Worm (Caenorhabditis elegans) whole organism, L1 larva: ENCODE data around the gene C50C3.1.

Experiments
- C04F5.9 ChIP-seq: sonication (generic microtip); optimal IDR thresholded peaks from 2 replicates; lab custom pipeline; 2016; ENCODE audit warnings: missing genetic modification characterization, missing compliant biosample characterization
- C16A3.4 ChIP-seq: fragments of 150-350 bp; optimal IDR thresholded peaks from 2 replicates; lab custom pipeline; 2014; ENCODE audit warnings: missing biosample characterization, missing genetic modification characterization
- Y116A8C.19 ChIP-seq: sonication (generic microtip); optimal IDR thresholded peaks from 2 replicates; lab custom pipeline; 2016; ENCODE audit warnings: missing compliant biosample characterization, missing genetic modification characterization, borderline replicate concordance
- aha-1 ChIP-seq: fragments of 150-350 bp; optimal IDR thresholded peaks from 2 replicates; lab custom pipeline; 2014; ENCODE audit warnings: missing biosample characterization, missing genetic modification characterization
- blmp-1 ChIP-seq: fragments of 150-350 bp; optimal IDR thresholded peaks from 2 replicates; lab custom pipeline; 2014; ENCODE audit warnings: missing biosample characterization, missing genetic modification characterization
- ceh-63 ChIP-seq: fragments of 200-800 bp; sonication (Bioruptor generic); optimal IDR thresholded peaks from 2 replicates; lab custom pipeline; 2018; ENCODE audit warnings: mild to moderate bottlenecking, missing genetic modification characterization, missing compliant biosample characterization
- ceh-90 ChIP-seq: sonication (generic microtip); optimal IDR thresholded peaks from 2 replicates; lab custom pipeline; 2016; ENCODE audit warnings: missing genetic modification characterization, missing compliant biosample characterization
- ces-1 ChIP-seq: fragments of 150-350 bp; optimal IDR thresholded peaks from 2 replicates; lab custom pipeline; 2014; ENCODE audit warnings: missing biosample characterization, missing genetic modification reagents, missing genetic modification characterization
- dsc-1 ChIP-seq: sonication (generic microtip); optimal IDR thresholded peaks from 2 replicates; lab custom pipeline; 2016; ENCODE audit warnings: mild to moderate bottlenecking, missing genetic modification characterization, missing compliant biosample characterization
- efl-3 ChIP-seq: fragments of 200-800 bp; sonication (Bioruptor generic); optimal IDR thresholded peaks from 2 replicates; lab custom pipeline; 2018; ENCODE audit warnings: mild to moderate bottlenecking, missing genetic modification characterization, missing compliant biosample characterization
- egl-13 ChIP-seq: sonication (generic microtip); optimal IDR thresholded peaks from 2 replicates; lab custom pipeline; 2016; ENCODE audit warnings: missing genotype, missing genetic modification reagents, missing genetic modification characterization, missing compliant biosample characterization
- elt-2 ChIP-seq: sonication (generic microtip); optimal IDR thresholded peaks from 2 replicates; lab custom pipeline; 2016; ENCODE audit warnings: missing genetic modification characterization, mild to moderate bottlenecking, inconsistent platforms, missing compliant biosample characterization, missing genetic modification reagents
- elt-3 ChIP-seq, 6 experiments: fragments of 150-350 bp in 1 of 6; sonication (generic microtip); optimal IDR thresholded peaks; 2 replicates each; lab custom pipeline; 2017 to 2018; ENCODE audit warnings: missing biosample characterization in 6 of 6, missing genetic modification characterization in 6 of 6, inconsistent platforms in 1 of 6
- ets-5 ChIP-seq: fragments of 200-800 bp; sonication (Bioruptor generic); IDR thresholded peaks from 2 replicates; pipeline ENCODE4 v1.3.6; 2022; ENCODE audit warnings: missing genetic modification characterization, missing compliant biosample characterization
- fkh-8 ChIP-seq: sonication (generic microtip); optimal IDR thresholded peaks from 2 replicates; lab custom pipeline; 2016; ENCODE audit warnings: mild to moderate bottlenecking, missing genetic modification characterization, missing compliant biosample characterization
- fos-1 ChIP-seq: fragments of 150-350 bp; optimal IDR thresholded peaks from 2 replicates; lab custom pipeline; 2014; ENCODE audit warnings: missing biosample characterization, missing genetic modification characterization
- hlh-4 ChIP-seq: sonication (generic microtip); optimal IDR thresholded peaks from 2 replicates; lab custom pipeline; 2016; ENCODE audit warnings: mild to moderate bottlenecking, missing genetic modification characterization, missing compliant biosample characterization
- hpl-2 ChIP-seq: fragments of 150-350 bp; optimal IDR thresholded peaks from 2 replicates; lab custom pipeline; 2014; ENCODE audit warnings: missing biosample characterization, missing genetic modification reagents, missing genetic modification characterization
- isw-1 ChIP-seq: fragments of 200-800 bp; sonication (Bioruptor generic); IDR thresholded peaks from 2 replicates; pipeline ENCODE4 v1.3.6; 2022; ENCODE audit warnings: missing genetic modification characterization, missing compliant biosample characterization
- jun-1 ChIP-seq: fragments of 150-350 bp; optimal IDR thresholded peaks from 2 replicates; lab custom pipeline; 2014; ENCODE audit warnings: missing biosample characterization, missing genetic modification reagents, missing genetic modification characterization
- lin-13 ChIP-seq: fragments of 150-350 bp; optimal IDR thresholded peaks from 2 replicates; lab custom pipeline; 2014; ENCODE audit warnings: missing biosample characterization, missing genetic modification reagents, missing genetic modification characterization
- lin-14 ChIP-seq: fragments of 200-800 bp; sonication (Bioruptor generic); optimal IDR thresholded peaks from 2 replicates; lab custom pipeline; 2018; ENCODE audit warnings: mild to moderate bottlenecking, missing genetic modification characterization, moderate library complexity, missing compliant biosample characterization
- lin-35 ChIP-seq, 2 experiments: fragments of 150-350 bp; optimal IDR thresholded peaks; 2 replicates each; lab custom pipeline; 2014; ENCODE audit warnings: missing biosample characterization in 2 of 2, missing genetic modification characterization in 2 of 2, missing genetic modification reagents in 2 of 2
- lin-39 ChIP-seq: fragments of 150-350 bp; optimal IDR thresholded peaks from 2 replicates; lab custom pipeline; 2014; ENCODE audit warnings: missing biosample characterization, missing genetic modification reagents, missing genetic modification characterization
- mdl-1 ChIP-seq, 2 experiments: fragments of 150-350 bp; optimal IDR thresholded peaks; 2 replicates each; lab custom pipeline; 2014 to 2017; ENCODE audit warnings: missing biosample characterization in 2 of 2, missing genetic modification characterization in 2 of 2, inconsistent platforms in 1 of 2
- nhr-11 ChIP-seq: fragments of 150-350 bp; optimal IDR thresholded peaks from 2 replicates; lab custom pipeline; 2014; ENCODE audit warnings: missing biosample characterization, missing genetic modification characterization
- nhr-19 ChIP-seq: fragments of 200-800 bp; sonication (Bioruptor generic); conservative IDR thresholded peaks from 2 replicates; pipeline ENCODE4 v1.3.6; 2022; ENCODE audit warnings: missing genetic modification characterization, missing compliant biosample characterization
- nhr-237 ChIP-seq: fragments of 150-350 bp; optimal IDR thresholded peaks from 2 replicates; lab custom pipeline; 2014; ENCODE audit warnings: missing biosample characterization, missing genetic modification characterization
- nhr-28 ChIP-seq: fragments of 150-350 bp; optimal IDR thresholded peaks from 2 replicates; lab custom pipeline; 2014; ENCODE audit warnings: missing biosample characterization, missing genetic modification characterization
- nhr-71 ChIP-seq: sonication (generic microtip); optimal IDR thresholded peaks from 2 replicates; lab custom pipeline; 2016; ENCODE audit warnings: mild to moderate bottlenecking, missing genetic modification characterization, moderate library complexity, missing compliant biosample characterization
- nhr-77 ChIP-seq: fragments of 150-350 bp; optimal IDR thresholded peaks from 2 replicates; lab custom pipeline; 2014; ENCODE audit warnings: missing biosample characterization, missing genetic modification characterization
- nhr-85 ChIP-seq: sonication (generic microtip); peaks from one replicate; lab custom pipeline; 2016; ENCODE audit warnings: missing genetic modification characterization, inconsistent platforms, missing compliant biosample characterization
- nhr-90 ChIP-seq: sonication (generic microtip); optimal IDR thresholded peaks from 2 replicates; lab custom pipeline; 2016; ENCODE audit warnings: mild to moderate bottlenecking, missing genetic modification characterization, missing compliant biosample characterization; ENCODE audit not compliant: poor library complexity
- pax-3 ChIP-seq: fragments of 200-800 bp; sonication (Bioruptor generic); optimal IDR thresholded peaks from 2 replicates; lab custom pipeline; 2018; ENCODE audit warnings: mild to moderate bottlenecking, missing genetic modification characterization, moderate library complexity, missing compliant biosample characterization
- rnt-1 ChIP-seq: sonication (generic microtip); optimal IDR thresholded peaks from 2 replicates; lab custom pipeline; 2016; ENCODE audit warnings: mild to moderate bottlenecking, missing genetic modification characterization, moderate library complexity, missing compliant biosample characterization
- snpc-4 ChIP-seq: fragments of 150-350 bp; optimal IDR thresholded peaks from 2 replicates; lab custom pipeline; 2014; ENCODE audit warnings: missing biosample characterization, missing genetic modification characterization
- snu-23 ChIP-seq: sonication (generic microtip); optimal IDR thresholded peaks from 2 replicates; lab custom pipeline; 2016; ENCODE audit warnings: missing genetic modification characterization, missing compliant biosample characterization
- sox-4 ChIP-seq: sonication (generic microtip); optimal IDR thresholded peaks from 2 replicates; lab custom pipeline; 2016; ENCODE audit warnings: missing genetic modification characterization, missing compliant biosample characterization
- sptf-1 ChIP-seq: fragments of 150-350 bp; optimal IDR thresholded peaks from 2 replicates; lab custom pipeline; 2014; ENCODE audit warnings: missing biosample characterization, missing genetic modification characterization
- sup-37 ChIP-seq: fragments of 200-800 bp; sonication (Bioruptor generic); optimal IDR thresholded peaks from 2 replicates; lab custom pipeline; 2018; ENCODE audit warnings: mild to moderate bottlenecking, missing genetic modification characterization, missing compliant biosample characterization
- swsn-7 ChIP-seq: sonication (generic microtip); optimal IDR thresholded peaks from 2 replicates; lab custom pipeline; 2016; ENCODE audit warnings: missing genetic modification characterization, missing compliant biosample characterization
- tbx-2 ChIP-seq: sonication (generic microtip); optimal IDR thresholded peaks from 2 replicates; lab custom pipeline; 2016; ENCODE audit warnings: missing genetic modification characterization, missing compliant biosample characterization
- tlp-1 ChIP-seq: fragments of 150-350 bp; optimal IDR thresholded peaks from 2 replicates; lab custom pipeline; 2014; ENCODE audit warnings: missing biosample characterization, missing genetic modification characterization
- unc-130 ChIP-seq: fragments of 150-350 bp; optimal IDR thresholded peaks from 2 replicates; lab custom pipeline; 2017; ENCODE audit warnings: missing biosample characterization, missing genetic modification characterization, inconsistent platforms
- unc-30 ChIP-seq: sonication (generic microtip); optimal IDR thresholded peaks from 2 replicates; lab custom pipeline; 2017; ENCODE audit warnings: missing biosample characterization, missing genetic modification characterization
- unc-62 ChIP-seq: fragments of 150-350 bp; optimal IDR thresholded peaks from 2 replicates; lab custom pipeline; 2014; ENCODE audit warnings: missing biosample characterization, missing genetic modification reagents, missing genetic modification characterization
- unc-86 ChIP-seq: sonication (generic microtip); optimal IDR thresholded peaks from 2 replicates; lab custom pipeline; 2016; ENCODE audit warnings: missing genetic modification characterization, missing compliant biosample characterization
- unc-98 ChIP-seq: fragments of 200-800 bp; sonication (Bioruptor generic); IDR thresholded peaks from 2 replicates; pipeline ENCODE4 v1.3.6; 2022; ENCODE audit warnings: missing genetic modification characterization, missing compliant biosample characterization
- xbp-1 ChIP-seq: sonication (generic microtip); optimal IDR thresholded peaks from 2 replicates; lab custom pipeline; 2016; ENCODE audit warnings: missing genetic modification characterization, missing compliant biosample characterization
- zip-4 ChIP-seq: fragments of 200-800 bp; sonication (Bioruptor generic); optimal IDR thresholded peaks from 2 replicates; lab custom pipeline; 2018; ENCODE audit warnings: mild to moderate bottlenecking, missing genetic modification characterization, moderate library complexity, missing compliant biosample characterization
- ztf-11 ChIP-seq, 2 experiments: sonication (generic microtip); optimal IDR thresholded peaks; 2 replicates each; lab custom pipeline; 2016 to 2017; ENCODE audit warnings: missing genetic modification characterization in 2 of 2, missing biosample characterization in 1 of 2, missing compliant biosample characterization in 1 of 2
- ztf-4 ChIP-seq: fragments of 150-350 bp; optimal IDR thresholded peaks from 2 replicates; lab custom pipeline; 2014; ENCODE audit warnings: missing biosample characterization, missing genetic modification characterization

C50C3.1 gene

DNA sequence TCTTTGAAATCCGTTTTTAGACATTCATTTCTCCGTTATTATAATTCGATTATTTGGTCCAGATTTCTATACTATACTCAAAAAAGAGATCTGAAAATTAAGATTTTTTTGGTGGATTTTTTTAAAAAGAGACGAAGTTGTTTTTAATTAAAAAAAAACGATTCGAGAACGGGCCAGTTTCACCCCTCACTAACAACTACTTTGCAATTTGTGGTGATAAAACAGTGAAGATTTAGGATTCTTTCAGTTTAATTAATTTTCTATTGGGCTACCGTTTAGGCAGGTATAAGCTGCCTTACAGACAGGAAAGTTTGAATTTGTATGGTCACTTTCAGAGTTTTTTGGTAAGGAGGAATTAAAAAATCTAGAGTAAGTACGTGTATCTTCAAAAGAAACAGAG lies 9.3 kb downstream of the C50C3.1 start, which contains the start of gene unc-36:
unc-36 (minus strand) TSS at position 101 of the 400 bp plus-strand sequence.
- no peak for TF ChIP-seq aha-1 (tag; lab: Kevin White, UChicago)

ce11 chrIII:8201760-8202159 lies 10.0 kb downstream of the C50C3.1 start:
- no peak for TF ChIP-seq unc-130
- no peak for TF ChIP-seq C16A3.4 (tag; lab: Kevin White, UChicago)
- TF ChIP-seq hpl-2 (GFP tag; lab: Kevin White, UChicago): no peak
- TF ChIP-seq unc-62 (GFP tag; lab: Kevin White, UChicago): no peak
- TF ChIP-seq mdl-1 (tag; optimal IDR thresholded peaks at IDR 0.05; lab: Kevin White, UChicago): no peak
- peak; percentile 60 for TF ChIP-seq unc-86 (tag; lab: Kevin White, UChicago)
- TF ChIP-seq C04F5.9 (tag; lab: Kevin White, UChicago): no peak
- peak; percentile 79 for TF ChIP-seq fkh-8 (tag; lab: Kevin White, UChicago)
- no peak for TF ChIP-seq sox-4 (tag; lab: Kevin White, UChicago)
- no peak for TF ChIP-seq nhr-85 (tag; lab: Kevin White, UChicago)
- peak; percentile 76 for TF ChIP-seq nhr-71
- TF ChIP-seq nhr-19 (GFP tag; lab: Robert Waterston, UW): peak; percentile 49
- no peak for TF ChIP-seq aha-1 (tag; lab: Kevin White, UChicago)
- no peak for TF ChIP-seq elt-3 (tag; optimal IDR thresholded peaks at IDR 0.05; lab: Kevin White, UChicago)
- peak; percentile 25 for TF ChIP-seq ztf-4 (tag; lab: Kevin White, UChicago)
- TF ChIP-seq ztf-11 (tag; optimal IDR thresholded peaks at IDR 0.05; lab: Kevin White, UChicago): no peak
- TF ChIP-seq dsc-1 (tag; lab: Kevin White, UChicago): peak; percentile 76
- TF ChIP-seq ets-5 (GFP tag; lab: Robert Waterston, UW): no peak
- TF ChIP-seq zip-4 (GFP tag; lab: Kevin White, UChicago): no peak
- TF ChIP-seq snu-23 (GFP tag; lab: Kevin White, UChicago): no peak
- peak; percentile 58 for TF ChIP-seq egl-13 (tag; lab: Kevin White, UChicago)
- no peak for TF ChIP-seq nhr-28 (tag; lab: Kevin White, UChicago)
- TF ChIP-seq tbx-2: peak; percentile 55
- no peak for TF ChIP-seq Y116A8C.19 (tag; lab: Kevin White, UChicago)
- TF ChIP-seq lin-13: no peak
- no peak for TF ChIP-seq jun-1 (tag; lab: Kevin White, UChicago)
- TF ChIP-seq efl-3 (GFP tag; lab: Kevin White, UChicago): no peak
- TF ChIP-seq nhr-90: no peak
- TF ChIP-seq lin-14 (GFP tag; lab: Kevin White, UChicago): peak; percentile 94
- peak; percentile 31 for TF ChIP-seq isw-1 (GFP tag; lab: Robert Waterston, UW)
- peak; percentile 45 for TF ChIP-seq rnt-1 (tag; lab: Kevin White, UChicago)
- TF ChIP-seq xbp-1 (tag; lab: Kevin White, UChicago): peak; percentile 3
- TF ChIP-seq unc-30 (tag; lab: Kevin White, UChicago): no peak
- no peak for TF ChIP-seq ceh-63 (GFP tag; lab: Kevin White, UChicago)
- TF ChIP-seq sup-37 (GFP tag; lab: Kevin White, UChicago): no peak
- TF ChIP-seq nhr-237 (tag; lab: Kevin White, UChicago): no peak
- TF ChIP-seq hlh-4 (tag; lab: Kevin White, UChicago): no peak
- TF ChIP-seq ceh-90 (tag; lab: Kevin White, UChicago): no peak
- TF ChIP-seq lin-35 (GFP tag; optimal IDR thresholded peaks at IDR 0.05; lab: Kevin White, UChicago): peak in 1 of 2 experiments; percentile 51
- no peak for TF ChIP-seq sptf-1 (tag; lab: Kevin White, UChicago)
- no peak for TF ChIP-seq elt-2 (tag; lab: Kevin White, UChicago)
- no peak for TF ChIP-seq snpc-4 (tag; lab: Kevin White, UChicago)
- no peak for TF ChIP-seq tlp-1 (tag; lab: Kevin White, UChicago)
- peak; percentile 42 for TF ChIP-seq pax-3
- TF ChIP-seq fos-1: no peak
- no peak for TF ChIP-seq blmp-1 (tag; lab: Kevin White, UChicago)
- TF ChIP-seq swsn-7 (tag; lab: Kevin White, UChicago): peak; percentile 56
- no peak for TF ChIP-seq nhr-11
- TF ChIP-seq unc-98 (GFP tag; lab: Robert Waterston, UW): 0 out of 2 replicates have a peak, but pooled peaks have one; percentile 10
- TF ChIP-seq nhr-77 (tag; lab: Kevin White, UChicago): no peak
- no peak for TF ChIP-seq ces-1 (GFP tag; lab: Kevin White, UChicago)
- TF ChIP-seq lin-39 (tag; lab: Kevin White, UChicago): no peak
